Fruit fly (Drosophila melanogaster): Measurements from ENCODE around the gene CG14304.
A peak's percentile ranks its signal among the peaks of the same experiment; 100 is the strongest.

DNA sequence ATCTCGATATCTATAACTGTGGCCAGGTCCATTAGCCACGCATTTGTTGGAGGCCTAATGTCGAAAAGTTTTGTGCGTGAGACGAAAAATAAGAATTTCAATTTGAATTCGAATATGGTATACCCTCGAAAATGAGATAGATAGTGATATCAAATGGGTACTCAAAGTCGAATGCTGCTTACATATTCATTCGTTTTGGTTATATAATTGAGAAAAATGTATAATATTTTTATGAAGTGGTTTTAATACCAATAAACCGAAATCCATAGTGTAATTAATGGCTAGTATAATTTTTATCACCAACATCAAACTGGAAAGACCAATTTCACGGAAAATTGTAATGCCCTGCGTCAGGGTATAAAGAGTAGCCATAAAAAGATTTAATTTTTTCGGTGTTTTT, 12.0 kb upstream of the CG14304 start:
- no peak for TF ChIP-seq cic (GFP tag; optimal IDR thresholded peaks at IDR 0.05)
- peak; percentile 42 for TF ChIP-seq kay (GFP tag; ENCODE audit: borderline replicate concordance)
- no peak for TF ChIP-seq CG7045 (GFP tag; optimal IDR thresholded peaks at IDR 0.05)
- TF ChIP-seq CG1620 (GFP tag; optimal IDR thresholded peaks at IDR 0.05), result no peak
